Worm (Caenorhabditis elegans) whole organism, late embryonic: ENCODE results near the gene gadr-3.

Experiments
- C08G9.2 ChIP-seq: sonication (generic microtip); optimal IDR thresholded peaks from 2 replicates; lab custom pipeline; 2016; ENCODE audit warnings: mild to moderate bottlenecking, missing genetic modification characterization, moderate library complexity, missing compliant biosample characterization
- C38D4.7 ChIP-seq: fragments of 200-800 bp; sonication (Bioruptor generic); optimal IDR thresholded peaks from 2 replicates; lab custom pipeline; 2018; ENCODE audit warnings: mild to moderate bottlenecking, missing genetic modification characterization, moderate library complexity, missing compliant biosample characterization
- K02D7.2 ChIP-seq: sonication (generic microtip); optimal IDR thresholded peaks from 2 replicates; lab custom pipeline; 2017; ENCODE audit warnings: mild to moderate bottlenecking, missing genetic modification characterization, missing compliant biosample characterization
- K09A11.1 ChIP-seq: sonication (generic microtip); optimal IDR thresholded peaks from 2 replicates; lab custom pipeline; 2017; ENCODE audit warnings: antibody characterized with exemption, mild to moderate bottlenecking, missing genetic modification characterization, missing compliant biosample characterization; ENCODE audit not compliant: insufficient read depth
- T23F11.4 ChIP-seq: fragments of 200-800 bp; sonication (Bioruptor generic); optimal IDR thresholded peaks from 2 replicates; lab custom pipeline; 2018; ENCODE audit warnings: mild to moderate bottlenecking, missing genetic modification characterization, missing compliant biosample characterization
- Y22D7AL.16 ChIP-seq: sonication (generic microtip); optimal IDR thresholded peaks from 2 replicates; lab custom pipeline; 2016; ENCODE audit warnings: missing genetic modification characterization, missing compliant biosample characterization
- ama-1 ChIP-seq: fragments of 150-350 bp; optimal IDR thresholded peaks from 2 replicates; lab custom pipeline; 2014
- ceh-14 ChIP-seq: sonication (generic microtip); optimal IDR thresholded peaks from 2 replicates; lab custom pipeline; 2016; ENCODE audit warnings: missing genotype, missing genetic modification characterization, missing compliant biosample characterization
- ceh-19 ChIP-seq: fragments of 200-800 bp; sonication (Bioruptor generic); optimal IDR thresholded peaks from 2 replicates; lab custom pipeline; 2018; ENCODE audit warnings: mild to moderate bottlenecking, missing genetic modification characterization, missing compliant biosample characterization
- ceh-2 ChIP-seq: sonication (generic microtip); optimal IDR thresholded peaks from 2 replicates; lab custom pipeline; 2016; ENCODE audit warnings: missing genotype, missing genetic modification characterization, missing compliant biosample characterization
- ceh-22 ChIP-seq: sonication (generic microtip); optimal IDR thresholded peaks from 2 replicates; lab custom pipeline; 2017; ENCODE audit warnings: missing biosample characterization, missing genetic modification characterization
- ceh-24 ChIP-seq: sonication (generic microtip); optimal IDR thresholded peaks from 2 replicates; lab custom pipeline; 2016; ENCODE audit warnings: mild to moderate bottlenecking, missing genetic modification characterization, missing compliant biosample characterization
- ceh-31 ChIP-seq: sonication (generic microtip); optimal IDR thresholded peaks from 2 replicates; lab custom pipeline; 2016; ENCODE audit warnings: missing genetic modification characterization, missing compliant biosample characterization
- ceh-34 ChIP-seq: sonication (generic microtip); optimal IDR thresholded peaks from 2 replicates; lab custom pipeline; 2016; ENCODE audit warnings: mild to moderate bottlenecking, missing genetic modification characterization, missing compliant biosample characterization
- ceh-45 ChIP-seq: fragments of 200-800 bp; sonication (Bioruptor generic); IDR thresholded peaks from 2 replicates; pipeline ENCODE4 v1.3.6; 2022; ENCODE audit warnings: missing genetic modification reagents, missing genetic modification characterization, missing compliant biosample characterization
- ceh-48 ChIP-seq: sonication (generic microtip); optimal IDR thresholded peaks from 2 replicates; lab custom pipeline; 2016; ENCODE audit warnings: missing genetic modification characterization, inconsistent platforms, missing compliant biosample characterization
- ceh-6 ChIP-seq: fragments of 200-800 bp; sonication (Bioruptor generic); optimal IDR thresholded peaks from 2 replicates; lab custom pipeline; 2018; ENCODE audit warnings: mild to moderate bottlenecking, missing genetic modification characterization, missing compliant biosample characterization
- ceh-9 ChIP-seq: sonication (generic microtip); optimal IDR thresholded peaks from 2 replicates; lab custom pipeline; 2016; ENCODE audit warnings: mild to moderate bottlenecking, missing genetic modification characterization, inconsistent platforms, missing compliant biosample characterization
- che-1 ChIP-seq: sonication (generic microtip); optimal IDR thresholded peaks from 2 replicates; lab custom pipeline; 2016; ENCODE audit warnings: mild to moderate bottlenecking, missing genetic modification characterization, missing compliant biosample characterization
- dve-1 ChIP-seq: sonication (generic microtip); optimal IDR thresholded peaks from 2 replicates; lab custom pipeline; 2017; ENCODE audit warnings: antibody characterized with exemption, mild to moderate bottlenecking, missing genetic modification characterization, missing compliant biosample characterization
- elt-2 ChIP-seq: sonication (generic microtip); optimal IDR thresholded peaks from 2 replicates; lab custom pipeline; 2016; ENCODE audit warnings: missing genetic modification reagents, missing genetic modification characterization, missing compliant biosample characterization
- ets-4 ChIP-seq: sonication (generic microtip); optimal IDR thresholded peaks from 2 replicates; lab custom pipeline; 2016; ENCODE audit warnings: missing genetic modification characterization, missing compliant biosample characterization
- eyg-1 ChIP-seq: sonication (generic microtip); optimal IDR thresholded peaks from 2 replicates; lab custom pipeline; 2016; ENCODE audit warnings: missing genotype, missing genetic modification characterization, missing compliant biosample characterization
- fax-1 ChIP-seq: sonication (generic microtip); optimal IDR thresholded peaks from 2 replicates; lab custom pipeline; 2016; ENCODE audit warnings: missing genotype, missing genetic modification characterization, missing compliant biosample characterization
- fkh-10 ChIP-seq: fragments of 150-350 bp; optimal IDR thresholded peaks from 2 replicates; lab custom pipeline; 2014; ENCODE audit warnings: missing biosample characterization, missing genetic modification reagents, missing genetic modification characterization
- fkh-6 ChIP-seq: sonication (generic microtip); optimal IDR thresholded peaks from 2 replicates; lab custom pipeline; 2016; ENCODE audit warnings: missing genetic modification characterization, missing compliant biosample characterization
- gmeb-2 ChIP-seq: sonication (generic microtip); optimal IDR thresholded peaks from 2 replicates; lab custom pipeline; 2016; ENCODE audit warnings: missing genetic modification characterization, inconsistent platforms, missing compliant biosample characterization
- hlh-13 ChIP-seq: fragments of 200-800 bp; sonication (Bioruptor generic); optimal IDR thresholded peaks from 2 replicates; lab custom pipeline; 2018; ENCODE audit warnings: mild to moderate bottlenecking, missing genetic modification characterization, missing compliant biosample characterization
- hlh-8 ChIP-seq: sonication (generic microtip); optimal IDR thresholded peaks from 2 replicates; lab custom pipeline; 2016; ENCODE audit warnings: missing genotype, missing genetic modification characterization, missing compliant biosample characterization
- lim-6 ChIP-seq: sonication (generic microtip); optimal IDR thresholded peaks from 2 replicates; lab custom pipeline; 2016; ENCODE audit warnings: missing genetic modification characterization, missing compliant biosample characterization
- madf-2 ChIP-seq: sonication (generic microtip); optimal IDR thresholded peaks from 2 replicates; lab custom pipeline; 2017; ENCODE audit warnings: missing genetic modification characterization, missing compliant biosample characterization
- mec-3 ChIP-seq: sonication (generic microtip); optimal IDR thresholded peaks from 2 replicates; lab custom pipeline; 2016; ENCODE audit warnings: borderline replicate concordance, missing genetic modification characterization, missing compliant biosample characterization
- nfya-1 ChIP-seq: sonication (generic microtip); optimal IDR thresholded peaks from 2 replicates; lab custom pipeline; 2017; ENCODE audit warnings: missing genetic modification characterization, mild to moderate bottlenecking, missing compliant biosample characterization, antibody characterized with exemption, moderate library complexity
- nhr-232 ChIP-seq: sonication (generic microtip); optimal IDR thresholded peaks from 2 replicates; lab custom pipeline; 2016; ENCODE audit warnings: missing genetic modification characterization, missing compliant biosample characterization
- npax-4 ChIP-seq: sonication (generic microtip); optimal IDR thresholded peaks from 2 replicates; lab custom pipeline; 2016; ENCODE audit warnings: missing genetic modification characterization, missing compliant biosample characterization
- odd-2 ChIP-seq: sonication (generic microtip); optimal IDR thresholded peaks from 2 replicates; lab custom pipeline; 2017; ENCODE audit warnings: antibody characterized with exemption, mild to moderate bottlenecking, missing genetic modification characterization, missing compliant biosample characterization
- pag-3 ChIP-seq: sonication (generic microtip); optimal IDR thresholded peaks from 2 replicates; lab custom pipeline; 2016; ENCODE audit warnings: missing compliant biosample characterization, missing genetic modification characterization, borderline replicate concordance
- pax-1 ChIP-seq: fragments of 150-350 bp; optimal IDR thresholded peaks from 2 replicates; lab custom pipeline; 2014; ENCODE audit warnings: missing biosample characterization, missing genetic modification characterization
- pha-2 ChIP-seq: sonication (generic microtip); optimal IDR thresholded peaks from 2 replicates; lab custom pipeline; 2017; ENCODE audit warnings: mild to moderate bottlenecking, missing genetic modification characterization, missing compliant biosample characterization
- pha-4 ChIP-seq: fragments of 150-350 bp; optimal IDR thresholded peaks from 2 replicates; lab custom pipeline; 2018; ENCODE audit warnings: missing biosample characterization, missing genetic modification reagents, missing genetic modification characterization
- pros-1 ChIP-seq: fragments of 150-350 bp; optimal IDR thresholded peaks from 2 replicates; lab custom pipeline; 2014; ENCODE audit warnings: missing biosample characterization, missing genetic modification reagents, missing genetic modification characterization
- ref-2 ChIP-seq: sonication (generic microtip); optimal IDR thresholded peaks from 2 replicates; lab custom pipeline; 2016; ENCODE audit warnings: missing genetic modification characterization, missing compliant biosample characterization
- sox-2 ChIP-seq: fragments of 200-800 bp; sonication (Bioruptor generic); IDR thresholded peaks from 2 replicates; pipeline ENCODE4 v1.3.6; 2022; ENCODE audit warnings: missing genetic modification reagents, missing genetic modification characterization, missing compliant biosample characterization
- sox-4 ChIP-seq: sonication (generic microtip); optimal IDR thresholded peaks from 2 replicates; lab custom pipeline; 2017; ENCODE audit warnings: mild to moderate bottlenecking, missing genetic modification characterization, inconsistent platforms, missing compliant biosample characterization
- syd-9 ChIP-seq: sonication (generic microtip); optimal IDR thresholded peaks from 2 replicates; lab custom pipeline; 2016; ENCODE audit warnings: mild to moderate bottlenecking, missing genetic modification characterization, moderate library complexity, missing compliant biosample characterization
- tbx-2 ChIP-seq: sonication (generic microtip); optimal IDR thresholded peaks from 2 replicates; lab custom pipeline; 2016; ENCODE audit warnings: missing genetic modification characterization, missing compliant biosample characterization
- unc-55 ChIP-seq: sonication (generic microtip); optimal IDR thresholded peaks from 2 replicates; lab custom pipeline; 2017; ENCODE audit warnings: missing biosample characterization, missing genetic modification reagents, missing genetic modification characterization
- ztf-16 ChIP-seq: sonication (generic microtip); optimal IDR thresholded peaks from 2 replicates; lab custom pipeline; 2017; ENCODE audit warnings: missing genetic modification characterization, missing compliant biosample characterization

Gene gadr-3

ce11 chrIII:6283024-6283423 is 2.8 kb downstream of the gadr-3 start:
- TF ChIP-seq sox-4 (tag; lab: Kevin White, UChicago): no peak
- TF ChIP-seq pha-2 (tag; lab: Kevin White, UChicago): no peak
- no peak for TF ChIP-seq ets-4 (tag; lab: Kevin White, UChicago)
- no peak for TF ChIP-seq hlh-8 (tag; lab: Kevin White, UChicago)
- TF ChIP-seq T23F11.4: no peak
- no peak for TF ChIP-seq pha-4 (tag; lab: Kevin White, UChicago)
- TF ChIP-seq ref-2 (tag; lab: Kevin White, UChicago): no peak
- TF ChIP-seq nhr-232 (tag; lab: Kevin White, UChicago): no peak
- no peak for TF ChIP-seq K02D7.2 (tag; lab: Kevin White, UChicago)
- TF ChIP-seq pax-1 (tag; lab: Kevin White, UChicago): no peak
- no peak for TF ChIP-seq sox-2 (GFP tag; lab: Robert Waterston, UW)
- no peak for TF ChIP-seq gmeb-2 (tag; lab: Kevin White, UChicago)
- no peak for TF ChIP-seq ceh-2
- no peak for TF ChIP-seq che-1 (tag; lab: Kevin White, UChicago)
- TF ChIP-seq ceh-14 (tag; lab: Kevin White, UChicago): no peak
- no peak for TF ChIP-seq mec-3 (tag; lab: Kevin White, UChicago)
- TF ChIP-seq C08G9.2: no peak

ce11 chrIII:6280070-6280596 is 5.7 kb downstream of the gadr-3 start, which contains the start of gene hmg-1.2:
hmg-1.2 (plus strand) TSS chrIII:6280380.
- TF ChIP-seq pag-3 (tag; lab: Kevin White, UChicago): no peak
- TF ChIP-seq ceh-19 (GFP tag; lab: Kevin White, UChicago): no peak
- TF ChIP-seq ceh-9 (tag; lab: Kevin White, UChicago): no peak
- no peak for TF ChIP-seq pax-1 (tag; lab: Kevin White, UChicago)
- TF ChIP-seq ceh-6: no peak
- no peak for TF ChIP-seq T23F11.4
- no peak for TF ChIP-seq fax-1 (tag; lab: Kevin White, UChicago)
- no peak for TF ChIP-seq C38D4.7 (GFP tag; lab: Kevin White, UChicago)
- no peak for TF ChIP-seq eyg-1 (tag; lab: Kevin White, UChicago)
- no peak for TF ChIP-seq sox-2 (GFP tag; lab: Robert Waterston, UW)
- TF ChIP-seq unc-55 (GFP tag; lab: Kevin White, UChicago): peak; percentile 79
- peak; percentile 51 for TF ChIP-seq tbx-2 (tag; lab: Kevin White, UChicago)
- no peak for TF ChIP-seq syd-9 (tag; lab: Kevin White, UChicago)
- TF ChIP-seq npax-4: no peak
- no peak for TF ChIP-seq fkh-10 (GFP tag; lab: Kevin White, UChicago)
- no peak for TF ChIP-seq ceh-45
- TF ChIP-seq ceh-34 (tag; lab: Kevin White, UChicago): peak; percentile 68
- TF ChIP-seq pros-1 (tag; lab: Kevin White, UChicago): peak; percentile 79
- no peak for TF ChIP-seq mec-3 (tag; lab: Kevin White, UChicago)
- TF ChIP-seq che-1 (tag; lab: Kevin White, UChicago): no peak
- peak; percentile 29 for TF ChIP-seq ceh-14 (tag; lab: Kevin White, UChicago)
- no peak for TF ChIP-seq ceh-24 (tag; lab: Kevin White, UChicago)
- TF ChIP-seq K02D7.2 (tag; lab: Kevin White, UChicago): no peak
- TF ChIP-seq Y22D7AL.16 (tag; lab: Kevin White, UChicago): no peak
- TF ChIP-seq fkh-6 (tag; lab: Kevin White, UChicago): peak; percentile 40
- TF ChIP-seq C08G9.2: no peak
- TF ChIP-seq nfya-1 (tag; lab: Kevin White, UChicago): peak; percentile 76
- no peak for TF ChIP-seq sox-4 (tag; lab: Kevin White, UChicago)
- TF ChIP-seq hlh-13 (GFP tag; lab: Kevin White, UChicago): no peak
- peak; percentile 59 for TF ChIP-seq ama-1 (lab: Kevin White, UChicago)
- no peak for TF ChIP-seq ceh-22 (tag; lab: Kevin White, UChicago)
- no peak for TF ChIP-seq elt-2
- TF ChIP-seq K09A11.1 (tag; lab: Kevin White, UChicago): no peak
- TF ChIP-seq odd-2 (tag; lab: Kevin White, UChicago): no peak
- TF ChIP-seq ets-4 (tag; lab: Kevin White, UChicago): no peak
- peak; percentile 79 for TF ChIP-seq ceh-31 (tag; lab: Kevin White, UChicago)
- TF ChIP-seq ceh-2: no peak
- no peak for TF ChIP-seq lim-6 (tag; lab: Kevin White, UChicago)
- TF ChIP-seq dve-1: no peak
- no peak for TF ChIP-seq ztf-16
- TF ChIP-seq ceh-48: peak; percentile 4
- TF ChIP-seq madf-2 (tag; lab: Kevin White, UChicago): peak; percentile 54
